Worm (Caenorhabditis elegans): ENCODE measurements around the gene D1025.10.

Gene D1025.10

ce11 chrX:14534117-14534516, 17.5 kb downstream of the D1025.10 start, which contains the start of gene T24C2.5:
Gene T24C2.5 (plus strand): TSS chrX:14534417.
- TF ChIP-seq pha-4 (tag; optimal IDR thresholded peaks at IDR 0.05) = no peak
- no peak for TF ChIP-seq ceh-19 (GFP tag; optimal IDR thresholded peaks at IDR 0.05)
- no peak for TF ChIP-seq hlh-15 (tag; optimal IDR thresholded peaks at IDR 0.05)
- TF ChIP-seq hlh-13 (GFP tag; optimal IDR thresholded peaks at IDR 0.05) = no peak
- TF ChIP-seq ahr-1 (tag; optimal IDR thresholded peaks at IDR 0.05) = no peak
- no peak for TF ChIP-seq T23F11.4 (GFP tag; optimal IDR thresholded peaks at IDR 0.05)
- no peak for TF ChIP-seq ceh-9 (tag; optimal IDR thresholded peaks at IDR 0.05)
- TF ChIP-seq rnt-1 (tag; optimal IDR thresholded peaks at IDR 0.05) = no peak
- TF ChIP-seq ceh-24 (tag; optimal IDR thresholded peaks at IDR 0.05) = no peak
- TF ChIP-seq odd-2 (tag; optimal IDR thresholded peaks at IDR 0.05) = no peak

ce11 chrX:14534596-14534995, 17.9 kb downstream of the D1025.10 start:
- TF ChIP-seq sdc-2 (tag; optimal IDR thresholded peaks at IDR 0.05) (no peak), pat-9 (tag; optimal IDR thresholded peaks at IDR 0.05) (no peak), nhr-232 (tag; optimal IDR thresholded peaks at IDR 0.05) (no peak), pha-2 (tag; optimal IDR thresholded peaks at IDR 0.05) (no peak), hlh-30 (tag; optimal IDR thresholded peaks at IDR 0.05; ENCODE audit: insufficient read depth) (no peak), unc-42 (tag; optimal IDR thresholded peaks at IDR 0.05) (no peak), dve-1 (tag; optimal IDR thresholded peaks at IDR 0.05) (no peak), pqm-1 (tag; optimal IDR thresholded peaks at IDR 0.05) (no peak), unc-86 (tag; optimal IDR thresholded peaks at IDR 0.05) (no peak), tbx-7 (tag; optimal IDR thresholded peaks at IDR 0.05) (no peak), pax-1 (tag; optimal IDR thresholded peaks at IDR 0.05) (no peak), pros-1 (tag; optimal IDR thresholded peaks at IDR 0.05) (no peak)

ce11 chrX:14535913-14536312, 19.3 kb downstream of the D1025.10 start:
- no peak for TF ChIP-seq hlh-13 (GFP tag; optimal IDR thresholded peaks at IDR 0.05)
- TF ChIP-seq rnt-1 (tag; optimal IDR thresholded peaks at IDR 0.05) = no peak
- TF ChIP-seq ceh-31 (tag; optimal IDR thresholded peaks at IDR 0.05) = no peak
- no peak for TF ChIP-seq pag-3 (tag; optimal IDR thresholded peaks at IDR 0.05; ENCODE audit: borderline replicate concordance)
- TF ChIP-seq hlh-8 (tag; optimal IDR thresholded peaks at IDR 0.05) = no peak
- TF ChIP-seq hlh-30 (tag; optimal IDR thresholded peaks at IDR 0.05; ENCODE audit: insufficient read depth) = no peak
- TF ChIP-seq unc-42 (tag; optimal IDR thresholded peaks at IDR 0.05) = no peak
- TF ChIP-seq ztf-16 (tag; optimal IDR thresholded peaks at IDR 0.05) = no peak
- TF ChIP-seq ceh-30 (tag; optimal IDR thresholded peaks at IDR 0.05) = no peak
- no peak for TF ChIP-seq fax-1 (tag; optimal IDR thresholded peaks at IDR 0.05)
- no peak for TF ChIP-seq pat-9 (tag; optimal IDR thresholded peaks at IDR 0.05)
- TF ChIP-seq odd-2 (tag; optimal IDR thresholded peaks at IDR 0.05) = no peak

ce11 chrX:14537625-14538024, 21.0 kb downstream of the D1025.10 start:
- TF ChIP-seq K09A11.1 (tag; optimal IDR thresholded peaks at IDR 0.05; ENCODE audit: insufficient read depth) (no peak), F13H6.1 (tag; optimal IDR thresholded peaks at IDR 0.05) (no peak), rnt-1 (tag; optimal IDR thresholded peaks at IDR 0.05) (no peak), ceh-19 (GFP tag; optimal IDR thresholded peaks at IDR 0.05) (no peak), ceh-24 (tag; optimal IDR thresholded peaks at IDR 0.05) (no peak), ceh-45 (GFP tag; IDR thresholded peaks at IDR 0.05) (no peak), fax-1 (tag; optimal IDR thresholded peaks at IDR 0.05) (no peak), nfya-1 (tag; optimal IDR thresholded peaks at IDR 0.05) (no peak), elt-2 (tag; optimal IDR thresholded peaks at IDR 0.05) (no peak), lin-11 (tag; optimal IDR thresholded peaks at IDR 0.05) (no peak), unc-42 (tag; optimal IDR thresholded peaks at IDR 0.05) (no peak), ztf-16 (tag; optimal IDR thresholded peaks at IDR 0.05) (no peak), sdc-2 (tag; optimal IDR thresholded peaks at IDR 0.05) (no peak), syd-9 (tag; optimal IDR thresholded peaks at IDR 0.05) (no peak), hlh-8 (tag; optimal IDR thresholded peaks at IDR 0.05) (no peak)

All from whole organism, late embryonic.